Worm (Caenorhabditis elegans) whole organism, late embryonic: ENCODE results near the gene T01G5.6.

Source experiments
- ama-1 ChIP-seq: fragments of 150-350 bp; optimal IDR thresholded peaks from 2 replicates; lab custom pipeline; 2014
- ceh-31 ChIP-seq: sonication (generic microtip); optimal IDR thresholded peaks from 2 replicates; lab custom pipeline; 2016; ENCODE audit warnings: missing genetic modification characterization, missing compliant biosample characterization
- ceh-45 ChIP-seq: fragments of 200-800 bp; sonication (Bioruptor generic); IDR thresholded peaks from 2 replicates; pipeline ENCODE4 v1.3.6; 2022; ENCODE audit warnings: missing genetic modification reagents, missing genetic modification characterization, missing compliant biosample characterization
- elt-2 ChIP-seq: sonication (generic microtip); optimal IDR thresholded peaks from 2 replicates; lab custom pipeline; 2016; ENCODE audit warnings: missing genetic modification reagents, missing genetic modification characterization, missing compliant biosample characterization
- fkh-10 ChIP-seq: fragments of 150-350 bp; optimal IDR thresholded peaks from 2 replicates; lab custom pipeline; 2014; ENCODE audit warnings: missing biosample characterization, missing genetic modification reagents, missing genetic modification characterization
- hlh-6 ChIP-seq: sonication (generic microtip); optimal IDR thresholded peaks from 2 replicates; lab custom pipeline; 2016; ENCODE audit warnings: missing genotype, missing genetic modification characterization, missing compliant biosample characterization
- hlh-8 ChIP-seq: sonication (generic microtip); optimal IDR thresholded peaks from 2 replicates; lab custom pipeline; 2016; ENCODE audit warnings: missing genotype, missing genetic modification characterization, missing compliant biosample characterization
- lin-11 ChIP-seq: fragments of 200-800 bp; sonication (Bioruptor generic); optimal IDR thresholded peaks from 2 replicates; lab custom pipeline; 2018; ENCODE audit warnings: mild to moderate bottlenecking, missing genetic modification characterization, missing compliant biosample characterization
- odd-2 ChIP-seq: sonication (generic microtip); optimal IDR thresholded peaks from 2 replicates; lab custom pipeline; 2017; ENCODE audit warnings: antibody characterized with exemption, mild to moderate bottlenecking, missing genetic modification characterization, missing compliant biosample characterization
- pag-3 ChIP-seq: sonication (generic microtip); optimal IDR thresholded peaks from 2 replicates; lab custom pipeline; 2016; ENCODE audit warnings: missing compliant biosample characterization, missing genetic modification characterization, borderline replicate concordance
- pat-9 ChIP-seq: fragments of 200-800 bp; sonication (Bioruptor generic); optimal IDR thresholded peaks from 2 replicates; lab custom pipeline; 2018; ENCODE audit warnings: mild to moderate bottlenecking, missing genetic modification characterization, moderate library complexity, missing compliant biosample characterization
- rnt-1 ChIP-seq: sonication (generic microtip); optimal IDR thresholded peaks from 2 replicates; lab custom pipeline; 2016; ENCODE audit warnings: missing genetic modification characterization, missing compliant biosample characterization
- tbx-2 ChIP-seq: sonication (generic microtip); optimal IDR thresholded peaks from 2 replicates; lab custom pipeline; 2016; ENCODE audit warnings: missing genetic modification characterization, missing compliant biosample characterization

DNA sequence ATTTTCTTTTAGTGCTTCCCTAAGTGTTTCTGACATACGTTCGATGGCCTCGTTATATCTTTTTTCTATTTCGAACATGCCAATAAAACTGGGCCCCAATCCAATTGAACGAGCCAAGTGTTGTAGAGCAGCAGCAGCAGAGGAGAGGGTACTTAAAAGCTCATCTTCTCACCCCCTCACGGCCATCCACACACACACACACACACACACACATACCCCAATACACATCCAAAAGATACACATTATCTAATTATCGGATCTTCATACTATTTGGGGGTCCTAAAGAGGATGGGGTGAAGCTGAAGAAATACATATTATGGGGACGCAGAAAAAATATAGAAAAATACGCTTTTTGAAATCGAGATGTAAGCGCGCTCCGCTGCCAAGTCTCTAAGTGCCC is 41.2 kb downstream of the T01G5.6 start:
- TF ChIP-seq pat-9 (tag; lab: Kevin White, UChicago), result no peak
- TF ChIP-seq fkh-10, result no peak
- no peak for TF ChIP-seq pag-3 (tag; lab: Kevin White, UChicago)
- TF ChIP-seq lin-11 (tag; lab: Kevin White, UChicago), result no peak
- TF ChIP-seq ceh-31 (tag; lab: Kevin White, UChicago), result peak; percentile 13
- no peak for TF ChIP-seq hlh-6 (tag; lab: Kevin White, UChicago)
- TF ChIP-seq tbx-2 (tag; lab: Kevin White, UChicago), result no peak
- no peak for TF ChIP-seq ceh-45 (GFP tag; lab: Robert Waterston, UW)
- no peak for TF ChIP-seq hlh-8 (tag; lab: Kevin White, UChicago)
- TF ChIP-seq odd-2 (tag; lab: Kevin White, UChicago), result no peak
- no peak for TF ChIP-seq rnt-1
- no peak for TF ChIP-seq ama-1 (lab: Kevin White, UChicago)
- TF ChIP-seq elt-2 (tag; lab: Kevin White, UChicago), result no peak
